Worm (Caenorhabditis elegans) whole organism, young adult: ENCODE results near the gene cnp-2.

ENCODE experiments used
- B0336.3 ChIP-seq: fragments of 200-800 bp; sonication (Bioruptor generic); IDR thresholded peaks from 2 replicates; pipeline ENCODE4 v1.3.6; 2022; ENCODE audit warnings: missing genetic modification characterization, missing compliant biosample characterization
- C17E4.6 ChIP-seq: fragments of 200-800 bp; sonication (Bioruptor generic); IDR thresholded peaks from 2 replicates; pipeline ENCODE4 v1.3.6; 2022; ENCODE audit warnings: missing genetic modification reagents, missing genetic modification characterization, missing compliant biosample characterization
- F37B4.10 ChIP-seq: fragments of 200-800 bp; sonication (Bioruptor generic); IDR thresholded peaks from 2 replicates; pipeline ENCODE4 v1.3.6; 2022; ENCODE audit warnings: missing genetic modification characterization, missing compliant biosample characterization
- F39B2.1 ChIP-seq: fragments of 200-800 bp; sonication (Bioruptor generic); IDR thresholded peaks from 2 replicates; pipeline ENCODE4 v1.3.6; 2022; ENCODE audit warnings: missing genetic modification reagents, missing genetic modification characterization, missing compliant biosample characterization
- F49E8.2 ChIP-seq: sonication (generic microtip); optimal IDR thresholded peaks from 3 replicates; lab custom pipeline; 2017; ENCODE audit warnings: missing genetic modification characterization, mild to moderate bottlenecking, missing compliant biosample characterization, antibody characterized with exemption, moderate library complexity; ENCODE audit not compliant: insufficient read depth
- F52B5.7 ChIP-seq: sonication (generic microtip); optimal IDR thresholded peaks from 2 replicates; lab custom pipeline; 2016; ENCODE audit warnings: mild to moderate bottlenecking, missing genetic modification characterization, missing compliant biosample characterization
- F55B11.4 ChIP-seq: sonication (generic microtip); optimal IDR thresholded peaks from 2 replicates; lab custom pipeline; 2016; ENCODE audit warnings: missing compliant biosample characterization, missing genetic modification characterization, borderline replicate concordance; ENCODE audit not compliant: insufficient read depth
- Y53G8AR.9 ChIP-seq: fragments of 200-800 bp; sonication (Bioruptor generic); conservative IDR thresholded peaks from 2 replicates; pipeline ENCODE4 v1.3.6; 2022; ENCODE audit warnings: missing genetic modification reagents, missing genetic modification characterization, missing compliant biosample characterization
- Y56A3A.18 ChIP-seq: fragments of 200-800 bp; sonication (Bioruptor generic); IDR thresholded peaks from 2 replicates; pipeline ENCODE4 v1.3.6; 2022; ENCODE audit warnings: missing genetic modification reagents, missing genetic modification characterization, missing compliant biosample characterization
- Y79H2A.3 ChIP-seq: fragments of 200-800 bp; sonication (Bioruptor generic); conservative IDR thresholded peaks from 2 replicates; pipeline ENCODE4 v1.3.6; 2022; ENCODE audit warnings: missing genetic modification reagents, missing genetic modification characterization, missing compliant biosample characterization
- ZK185.1 ChIP-seq: sonication (generic microtip); optimal IDR thresholded peaks from 2 replicates; lab custom pipeline; 2016; ENCODE audit warnings: mild to moderate bottlenecking, missing genetic modification characterization, missing compliant biosample characterization; ENCODE audit not compliant: poor library complexity, severe bottlenecking
- ama-1 ChIP-seq, 3 experiments: fragments of 150-350 bp in 1 of 3; sonication (generic microtip) in 2 of 3; optimal IDR thresholded peaks; 2 replicates each; lab custom pipeline; 2014 to 2018; ENCODE audit warnings: missing biosample characterization in 2 of 3, missing genetic modification characterization in 2 of 3, missing genetic modification reagents in 2 of 3
- atf-7 ChIP-seq: sonication (generic microtip); optimal IDR thresholded peaks from 2 replicates; lab custom pipeline; 2017; ENCODE audit warnings: mild to moderate bottlenecking, missing genetic modification characterization, missing compliant biosample characterization
- attf-3 ChIP-seq: fragments of 200-800 bp; sonication (Bioruptor generic); conservative IDR thresholded peaks from 2 replicates; pipeline ENCODE4 v1.3.6; 2022; ENCODE audit warnings: missing genetic modification reagents, missing genetic modification characterization, missing compliant biosample characterization
- attf-6 ChIP-seq: fragments of 200-800 bp; sonication (Bioruptor generic); IDR thresholded peaks from 2 replicates; pipeline ENCODE4 v1.3.6; 2022; ENCODE audit warnings: missing genetic modification reagents, missing genetic modification characterization, missing compliant biosample characterization
- cebp-1 ChIP-seq, 2 experiments: fragments of 200-800 bp in 1 of 2; sonication (Bioruptor generic) in 1 of 2; sonication (generic microtip) in 1 of 2; IDR thresholded peaks in 1 of 2; optimal IDR thresholded peaks in 1 of 2; 2 replicates each; pipeline versions ENCODE4 v1.3.6 to Lab custom; 2017 to 2022; ENCODE audit warnings: missing compliant biosample characterization in 2 of 2, missing genetic modification characterization in 2 of 2, mild to moderate bottlenecking in 1 of 2, missing genetic modification reagents in 1 of 2, moderate library complexity in 1 of 2
- ceh-40 ChIP-seq: fragments of 200-800 bp; sonication (Bioruptor generic); IDR thresholded peaks from 2 replicates; pipeline ENCODE4 v1.3.6; 2022; ENCODE audit warnings: missing genetic modification characterization, missing compliant biosample characterization
- ceh-58 ChIP-seq: fragments of 200-800 bp; sonication (Bioruptor generic); IDR thresholded peaks from 2 replicates; pipeline ENCODE4 v1.3.6; 2022; ENCODE audit warnings: missing genetic modification characterization, missing compliant biosample characterization
- ceh-79 ChIP-seq: sonication (generic microtip); optimal IDR thresholded peaks from 2 replicates; lab custom pipeline; 2017; ENCODE audit warnings: mild to moderate bottlenecking, missing genetic modification characterization, missing compliant biosample characterization
- chd-7 ChIP-seq: sonication (generic microtip); optimal IDR thresholded peaks from 2 replicates; lab custom pipeline; 2016; ENCODE audit warnings: mild to moderate bottlenecking, missing genetic modification characterization, moderate library complexity, missing compliant biosample characterization
- dox-1 ChIP-seq: fragments of 200-800 bp; sonication (Bioruptor generic); IDR thresholded peaks from 2 replicates; pipeline ENCODE4 v1.3.6; 2022; ENCODE audit warnings: missing genetic modification reagents, missing genetic modification characterization, missing compliant biosample characterization
- egl-44 ChIP-seq: fragments of 200-800 bp; sonication (Bioruptor generic); IDR thresholded peaks from 2 replicates; pipeline ENCODE4 v1.3.6; 2022; ENCODE audit warnings: missing genetic modification reagents, missing genetic modification characterization, missing compliant biosample characterization
- fkh-3 ChIP-seq: sonication (generic microtip); optimal IDR thresholded peaks from 2 replicates; lab custom pipeline; 2016; ENCODE audit warnings: mild to moderate bottlenecking, missing genetic modification characterization, missing compliant biosample characterization
- gei-17 ChIP-seq: fragments of 200-800 bp; sonication (Bioruptor generic); optimal IDR thresholded peaks from 2 replicates; lab custom pipeline; 2018; ENCODE audit warnings: mild to moderate bottlenecking, missing genetic modification characterization, missing compliant biosample characterization
- let-607 ChIP-seq, 2 experiments: fragments of 200-800 bp in 1 of 2; sonication (Bioruptor generic) in 1 of 2; sonication (generic microtip) in 1 of 2; optimal IDR thresholded peaks; 2 replicates each; lab custom pipeline; 2016 to 2018; ENCODE audit warnings: mild to moderate bottlenecking in 2 of 2, missing compliant biosample characterization in 2 of 2, missing genetic modification characterization in 2 of 2, moderate library complexity in 2 of 2, missing genotype in 1 of 2
- mcd-1 ChIP-seq: fragments of 200-800 bp; sonication (Bioruptor generic); IDR thresholded peaks from 2 replicates; pipeline ENCODE4 v1.3.6; 2022; ENCODE audit warnings: missing genetic modification reagents, missing genetic modification characterization, missing compliant biosample characterization
- mel-28 ChIP-seq: sonication (generic microtip); optimal IDR thresholded peaks from 2 replicates; lab custom pipeline; 2016; ENCODE audit warnings: borderline replicate concordance, mild to moderate bottlenecking, missing genetic modification characterization, missing compliant biosample characterization
- nfya-1 ChIP-seq: sonication (generic microtip); optimal IDR thresholded peaks from 2 replicates; lab custom pipeline; 2017; ENCODE audit warnings: antibody characterized with exemption, missing compliant biosample characterization, missing genetic modification characterization, borderline replicate concordance; ENCODE audit not compliant: insufficient read depth
- nfyb-1 ChIP-seq: fragments of 200-800 bp; sonication (Bioruptor generic); IDR thresholded peaks from 2 replicates; pipeline ENCODE4 v1.3.6; 2022; ENCODE audit warnings: missing genetic modification reagents, missing genetic modification characterization, missing compliant biosample characterization
- nhr-120 ChIP-seq: fragments of 200-800 bp; sonication (Bioruptor generic); IDR thresholded peaks from 2 replicates; pipeline ENCODE4 v1.3.6; 2022; ENCODE audit warnings: missing genetic modification characterization, missing compliant biosample characterization
- nhr-80 ChIP-seq: sonication (generic microtip); optimal IDR thresholded peaks from 2 replicates; lab custom pipeline; 2016; ENCODE audit warnings: missing genetic modification characterization, missing compliant biosample characterization
- nhr-90 ChIP-seq: sonication (generic microtip); optimal IDR thresholded peaks from 2 replicates; lab custom pipeline; 2016; ENCODE audit warnings: missing genotype, mild to moderate bottlenecking, missing genetic modification characterization, missing compliant biosample characterization
- pbrm-1 ChIP-seq: fragments of 200-800 bp; sonication (Bioruptor generic); IDR thresholded peaks from 2 replicates; pipeline ENCODE4 v1.3.6; 2022; ENCODE audit warnings: missing genetic modification reagents, missing genetic modification characterization, missing compliant biosample characterization
- repo-1 ChIP-seq: sonication (generic microtip); optimal IDR thresholded peaks from 2 replicates; lab custom pipeline; 2017; ENCODE audit warnings: mild to moderate bottlenecking, missing genetic modification characterization, missing compliant biosample characterization
- snpc-1.1 ChIP-seq: sonication (generic microtip); optimal IDR thresholded peaks from 2 replicates; lab custom pipeline; 2017; ENCODE audit warnings: missing genetic modification characterization, mild to moderate bottlenecking, missing compliant biosample characterization, antibody characterized with exemption, moderate library complexity, missing genotype, missing genetic modification reagents; ENCODE audit not compliant: insufficient read depth
- snpc-1.3 ChIP-seq: sonication (generic microtip); optimal IDR thresholded peaks from 2 replicates; lab custom pipeline; 2017; ENCODE audit warnings: missing genetic modification characterization, mild to moderate bottlenecking, missing compliant biosample characterization, antibody characterized with exemption, moderate library complexity, missing genotype, missing genetic modification reagents; ENCODE audit not compliant: insufficient read depth
- unc-62 ChIP-seq: fragments of 150-350 bp; optimal IDR thresholded peaks from 2 replicates; lab custom pipeline; 2014; ENCODE audit warnings: missing biosample characterization, missing genetic modification reagents, missing genetic modification characterization
- zfh-2 ChIP-seq: fragments of 200-800 bp; sonication (Bioruptor generic); conservative IDR thresholded peaks from 2 replicates; pipeline ENCODE4 v1.3.6; 2022; ENCODE audit warnings: missing genetic modification reagents, missing genetic modification characterization, missing compliant biosample characterization
- ztf-26 ChIP-seq: sonication (generic microtip); optimal IDR thresholded peaks from 2 replicates; lab custom pipeline; 2017; ENCODE audit warnings: missing genetic modification characterization, missing compliant biosample characterization
- ztf-6 ChIP-seq: fragments of 200-800 bp; sonication (Bioruptor generic); IDR thresholded peaks from 2 replicates; pipeline ENCODE4 v1.3.6; 2022; ENCODE audit warnings: missing genetic modification reagents, missing genetic modification characterization, missing compliant biosample characterization

Gene cnp-2

ce11 chrII:12795188-12795587, 34.6 kb downstream of the cnp-2 start (continued):
- TF ChIP-seq snpc-1.1 (tag; lab: Kevin White, UChicago) (no peak), nfya-1 (tag; lab: Kevin White, UChicago) (no peak), C17E4.6 (GFP tag; lab: Robert Waterston, UW) (no peak), attf-3 (no peak), F37B4.10 (0 out of 2 replicates have a peak, but pooled peaks have one; percentile 76), F55B11.4 (no peak), ztf-6 (no peak), F52B5.7 (tag; lab: Kevin White, UChicago) (peak; percentile 35), ztf-26 (tag; lab: Kevin White, UChicago) (peak; percentile 16), nhr-80 (tag; lab: Kevin White, UChicago) (no peak), Y79H2A.3 (GFP tag; lab: Robert Waterston, UW) (no peak), B0336.3 (GFP tag; lab: Robert Waterston, UW) (peak; percentile 63), Y56A3A.18 (GFP tag; lab: Robert Waterston, UW) (0 out of 2 replicates have a peak, but pooled peaks have one; percentile 45), ZK185.1 (tag; lab: Kevin White, UChicago) (no peak), cebp-1 (GFP tag; IDR thresholded peaks at IDR 0.05; lab: Robert Waterston, UW) (no peak), cebp-1 (tag; optimal IDR thresholded peaks at IDR 0.05; lab: Kevin White, UChicago) (peak; percentile 39), Y53G8AR.9 (GFP tag; lab: Robert Waterston, UW) (peak; percentile 28; the same call in 1 of the 2 replicates), fkh-3 (tag; lab: Kevin White, UChicago) (no peak), snpc-1.3 (tag; lab: Kevin White, UChicago) (no peak)
- TF ChIP-seq, all 124 proteins: peak for 12

- TF ChIP-seq cebp-1 (GFP tag; IDR thresholded peaks at IDR 0.05; lab: Robert Waterston, UW), result no peak
- peak; percentile 15 for TF ChIP-seq cebp-1 (tag; optimal IDR thresholded peaks at IDR 0.05; lab: Kevin White, UChicago)
- no peak for TF ChIP-seq F55B11.4
- no peak for TF ChIP-seq pbrm-1 (GFP tag; lab: Robert Waterston, UW)
- peak; percentile 34 for TF ChIP-seq Y53G8AR.9 (GFP tag; lab: Robert Waterston, UW)
- peak; percentile 28; the same call in 1 of the 2 replicates for TF ChIP-seq mcd-1 (GFP tag; lab: Robert Waterston, UW)
- no peak for TF ChIP-seq ceh-58 (GFP tag; lab: Robert Waterston, UW)
- 0 out of 2 replicates have a peak, but pooled peaks have one; percentile 19 for TF ChIP-seq zfh-2 (GFP tag; lab: Robert Waterston, UW)
- no peak for TF ChIP-seq F49E8.2
- peak; percentile 4 for TF ChIP-seq chd-7 (tag; lab: Kevin White, UChicago)
- TF ChIP-seq nhr-120, result no peak
- no peak for TF ChIP-seq ceh-79
- TF ChIP-seq mel-28 (tag; lab: Kevin White, UChicago), result no peak
- peak; percentile 23 for TF ChIP-seq gei-17
- TF ChIP-seq nhr-90 (tag; lab: Kevin White, UChicago), result no peak
- TF ChIP-seq egl-44, result no peak
Observed at ce11 chrII:12796040-12796502, 35.5 kb downstream of the cnp-2 start, which contains the start of gene cpt-1. TSS of gene cpt-1 (minus strand) at chrII:12796452.

ce11 chrII:12797211-12797794, 36.7 kb downstream of the cnp-2 start:
- TF ChIP-seq ceh-40, result no peak
- TF ChIP-seq repo-1 (tag; lab: Kevin White, UChicago), result no peak
- peak; percentile 73; the same call in 1 of the 2 replicates for TF ChIP-seq zfh-2 (GFP tag; lab: Robert Waterston, UW)
- peak; percentile 42 for TF ChIP-seq unc-62
- no peak for TF ChIP-seq nhr-90 (tag; lab: Kevin White, UChicago)
- peak; percentile 55 for TF ChIP-seq B0336.3 (GFP tag; lab: Robert Waterston, UW)
- TF ChIP-seq let-607 (tag; optimal IDR thresholded peaks at IDR 0.05; lab: Kevin White, UChicago), result no peak
- TF ChIP-seq attf-6, result no peak
- 0 out of 2 replicates have a peak, but pooled peaks have one; percentile 5 for TF ChIP-seq mcd-1 (GFP tag; lab: Robert Waterston, UW)
- peak; percentile 47 for TF ChIP-seq atf-7 (tag; lab: Kevin White, UChicago)
- TF ChIP-seq nhr-80 (tag; lab: Kevin White, UChicago), result peak; percentile 65
- TF ChIP-seq nfyb-1 (GFP tag; lab: Robert Waterston, UW), result no peak
- peak; percentile 31; the same call in 1 of the 2 replicates for TF ChIP-seq egl-44
- no peak for TF ChIP-seq F39B2.1 (GFP tag; lab: Robert Waterston, UW)
- TF ChIP-seq ama-1 (optimal IDR thresholded peaks at IDR 0.05; lab: Kevin White, UChicago), result peak; percentile 26
- no peak for TF ChIP-seq ama-1 (GFP tag; optimal IDR thresholded peaks at IDR 0.05; lab: Kevin White, UChicago)
- peak; percentile 40; the same call in 1 of the 2 replicates for TF ChIP-seq dox-1 (GFP tag; lab: Robert Waterston, UW)
- TF ChIP-seq, all 124 proteins: peak for 9
